Worm (Caenorhabditis elegans) whole organism, mixed stage, embryonic: Measurements from ENCODE around the gene T01C3.11.

Source experiments
- M03D4.4 ChIP-seq: sonication (generic microtip); optimal IDR thresholded peaks from 2 replicates; lab custom pipeline; 2017; ENCODE audit warnings: mild to moderate bottlenecking, missing genetic modification characterization, missing compliant biosample characterization
- bed-3 ChIP-seq: fragments of 200-800 bp; sonication (Bioruptor generic); optimal IDR thresholded peaks from 3 replicates; lab custom pipeline; 2018; ENCODE audit warnings: mild to moderate bottlenecking, missing genetic modification characterization, moderate library complexity, missing compliant biosample characterization
- blmp-1 ChIP-seq: fragments of 150-350 bp; optimal IDR thresholded peaks from 2 replicates; lab custom pipeline; 2014; ENCODE audit warnings: missing biosample characterization, missing genetic modification characterization
- ceh-39 ChIP-seq: fragments of 150-350 bp; optimal IDR thresholded peaks from 2 replicates; lab custom pipeline; 2014; ENCODE audit warnings: missing biosample characterization, missing genetic modification characterization
- ceh-43 ChIP-seq: fragments of 200-800 bp; sonication (Bioruptor generic); optimal IDR thresholded peaks from 2 replicates; lab custom pipeline; 2018; ENCODE audit warnings: mild to moderate bottlenecking, missing genetic modification characterization, moderate library complexity, missing compliant biosample characterization
- ceh-83 ChIP-seq: fragments of 200-800 bp; sonication (Bioruptor generic); optimal IDR thresholded peaks from 2 replicates; lab custom pipeline; 2018; ENCODE audit warnings: mild to moderate bottlenecking, missing genetic modification characterization, missing compliant biosample characterization
- ces-1 ChIP-seq: fragments of 150-350 bp; optimal IDR thresholded peaks from 2 replicates; lab custom pipeline; 2014; ENCODE audit warnings: missing biosample characterization, missing genetic modification reagents, missing genetic modification characterization
- cnd-1 ChIP-seq: fragments of 200-800 bp; sonication (Bioruptor generic); optimal IDR thresholded peaks from 2 replicates; lab custom pipeline; 2018; ENCODE audit warnings: mild to moderate bottlenecking, missing genetic modification characterization, missing compliant biosample characterization
- drap-1 ChIP-seq: fragments of 200-800 bp; sonication (Bioruptor generic); optimal IDR thresholded peaks from 3 replicates; lab custom pipeline; 2018; ENCODE audit warnings: mild to moderate bottlenecking, missing genetic modification characterization, missing compliant biosample characterization
- elt-1 ChIP-seq: sonication (generic microtip); optimal IDR thresholded peaks from 2 replicates; lab custom pipeline; 2017; ENCODE audit warnings: missing genetic modification characterization, mild to moderate bottlenecking, missing compliant biosample characterization, antibody characterized with exemption, moderate library complexity, borderline replicate concordance; ENCODE audit not compliant: insufficient read depth
- elt-3 ChIP-seq: fragments of 150-350 bp; optimal IDR thresholded peaks from 2 replicates; lab custom pipeline; 2014; ENCODE audit warnings: missing biosample characterization, missing genetic modification characterization
- flh-1 ChIP-seq: fragments of 200-800 bp; sonication (Bioruptor generic); optimal IDR thresholded peaks from 2 replicates; lab custom pipeline; 2018; ENCODE audit warnings: mild to moderate bottlenecking, missing genetic modification characterization, moderate library complexity, missing compliant biosample characterization
- ham-2 ChIP-seq: fragments of 200-800 bp; sonication (Bioruptor generic); optimal IDR thresholded peaks from 2 replicates; lab custom pipeline; 2018; ENCODE audit warnings: mild to moderate bottlenecking, missing genetic modification characterization, missing compliant biosample characterization
- hlh-1 ChIP-seq: fragments of 150-350 bp; optimal IDR thresholded peaks from 2 replicates; lab custom pipeline; 2014; ENCODE audit warnings: missing biosample characterization, missing genetic modification reagents, missing genetic modification characterization
- lin-13 ChIP-seq: fragments of 150-350 bp; optimal IDR thresholded peaks from 2 replicates; lab custom pipeline; 2014; ENCODE audit warnings: missing biosample characterization, missing genetic modification characterization
- lin-32 ChIP-seq: fragments of 200-800 bp; sonication (Bioruptor generic); optimal IDR thresholded peaks from 2 replicates; lab custom pipeline; 2018; ENCODE audit warnings: mild to moderate bottlenecking, missing genetic modification characterization, missing compliant biosample characterization
- lsy-2 ChIP-seq: fragments of 150-350 bp; optimal IDR thresholded peaks from 2 replicates; lab custom pipeline; 2014; ENCODE audit warnings: missing biosample characterization, missing genetic modification characterization
- mab-5 ChIP-seq: fragments of 150-350 bp; optimal IDR thresholded peaks from 2 replicates; lab custom pipeline; 2014; ENCODE audit warnings: missing biosample characterization, missing genetic modification characterization
- mep-1 ChIP-seq: fragments of 150-350 bp; optimal IDR thresholded peaks from 2 replicates; lab custom pipeline; 2017; ENCODE audit warnings: missing biosample characterization, missing genetic modification reagents, missing genetic modification characterization, inconsistent platforms
- mls-2 ChIP-seq: sonication (generic microtip); optimal IDR thresholded peaks from 2 replicates; lab custom pipeline; 2016; ENCODE audit warnings: mild to moderate bottlenecking, missing genetic modification characterization, moderate library complexity, missing compliant biosample characterization
- nhr-12 ChIP-seq: fragments of 150-350 bp; optimal IDR thresholded peaks from 2 replicates; lab custom pipeline; 2014; ENCODE audit warnings: missing biosample characterization, missing genetic modification characterization
- nhr-2 ChIP-seq: fragments of 150-350 bp; optimal IDR thresholded peaks from 2 replicates; lab custom pipeline; 2014; ENCODE audit warnings: missing biosample characterization, missing genetic modification characterization
- nhr-237 ChIP-seq: fragments of 150-350 bp; optimal IDR thresholded peaks from 2 replicates; lab custom pipeline; 2014; ENCODE audit warnings: missing biosample characterization, missing genetic modification characterization
- nhr-28 ChIP-seq: fragments of 150-350 bp; optimal IDR thresholded peaks from 2 replicates; lab custom pipeline; 2014; ENCODE audit warnings: missing biosample characterization, missing genetic modification characterization
- nhr-76 ChIP-seq: sonication (generic microtip); optimal IDR thresholded peaks from 2 replicates; lab custom pipeline; 2017; ENCODE audit warnings: missing biosample characterization, missing genetic modification characterization
- pha-4 ChIP-seq: fragments of 150-350 bp; optimal IDR thresholded peaks from 2 replicates; lab custom pipeline; 2018; ENCODE audit warnings: missing biosample characterization, missing genetic modification reagents, missing genetic modification characterization
- sem-2 ChIP-seq: fragments of 200-800 bp; sonication (Bioruptor generic); optimal IDR thresholded peaks from 2 replicates; lab custom pipeline; 2018; ENCODE audit warnings: mild to moderate bottlenecking, missing genetic modification characterization, missing compliant biosample characterization
- snpc-4 ChIP-seq: fragments of 150-350 bp; optimal IDR thresholded peaks from 2 replicates; lab custom pipeline; 2014; ENCODE audit warnings: missing biosample characterization, missing genetic modification characterization
- sptf-1 ChIP-seq: sonication (generic microtip); optimal IDR thresholded peaks from 2 replicates; lab custom pipeline; 2017; ENCODE audit warnings: mild to moderate bottlenecking, missing genetic modification characterization, moderate library complexity, missing compliant biosample characterization
- tbx-8 ChIP-seq: fragments of 200-800 bp; sonication (Bioruptor generic); optimal IDR thresholded peaks from 2 replicates; lab custom pipeline; 2018; ENCODE audit warnings: mild to moderate bottlenecking, missing genetic modification characterization, moderate library complexity, missing compliant biosample characterization
- unc-120 ChIP-seq: sonication (generic microtip); optimal IDR thresholded peaks from 2 replicates; lab custom pipeline; 2017; ENCODE audit warnings: missing genetic modification characterization, missing compliant biosample characterization; ENCODE audit not compliant: poor library complexity, severe bottlenecking
- unc-39 ChIP-seq: fragments of 150-350 bp; optimal IDR thresholded peaks from 2 replicates; lab custom pipeline; 2014; ENCODE audit warnings: missing biosample characterization, missing genetic modification characterization
- unc-62 ChIP-seq: fragments of 150-350 bp; optimal IDR thresholded peaks from 2 replicates; lab custom pipeline; 2014; ENCODE audit warnings: missing biosample characterization, missing genetic modification reagents, missing genetic modification characterization
- zip-8 ChIP-seq: fragments of 150-350 bp; optimal IDR thresholded peaks from 2 replicates; lab custom pipeline; 2014; ENCODE audit warnings: missing biosample characterization, missing genetic modification characterization
- ztf-11 ChIP-seq: fragments of 150-350 bp; optimal IDR thresholded peaks from 2 replicates; lab custom pipeline; 2014; ENCODE audit warnings: missing biosample characterization, missing genetic modification characterization

The T01C3.11 gene

DNA sequence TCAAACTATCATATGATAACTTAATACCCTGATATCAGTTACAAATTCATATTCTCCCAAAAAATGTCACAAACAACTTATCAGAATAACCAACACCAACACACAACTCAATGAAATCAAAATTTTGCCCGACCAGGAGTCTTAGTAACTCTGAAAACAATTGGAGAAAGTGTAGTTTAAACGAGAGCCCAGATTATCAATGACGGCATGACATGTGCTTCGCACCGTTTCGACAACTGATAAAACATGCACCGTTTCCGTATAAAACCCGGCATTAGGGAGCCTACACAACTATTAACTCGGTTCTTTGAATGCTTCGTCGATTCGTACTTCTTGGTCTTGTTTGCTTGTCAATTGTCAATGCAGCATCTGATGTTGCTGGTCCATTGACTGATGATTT is 5.7 kb upstream of the T01C3.11 start, which contains the start of gene fil-1:
Gene fil-1, plus strand, starts transcription at position 219 of the 400 bp plus-strand sequence.
- TF ChIP-seq ztf-11 (no peak), unc-39 (tag; lab: Kevin White, UChicago) (no peak), mab-5 (tag; lab: Kevin White, UChicago) (no peak), sptf-1 (no peak)

DNA sequence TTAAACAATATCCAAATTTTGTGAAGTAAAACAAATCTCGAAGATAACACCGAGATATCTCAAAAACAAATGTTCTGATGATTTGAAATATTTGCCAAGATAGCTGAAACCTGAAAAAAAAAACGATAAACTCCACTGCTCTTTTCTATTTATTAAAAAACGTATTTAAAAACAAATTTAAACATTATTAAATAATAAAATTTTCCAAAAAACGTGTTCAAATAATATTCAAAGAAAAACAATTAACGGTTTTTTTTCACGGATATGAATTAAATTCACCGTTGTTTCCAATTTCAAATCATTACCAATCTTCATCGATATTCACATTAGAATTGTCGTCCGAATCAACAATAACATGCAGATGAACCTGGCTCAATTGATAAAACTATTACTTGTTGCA is 3.1 kb upstream of the T01C3.11 start, which contains the start of gene irld-14:
Gene irld-14, plus strand, starts transcription at position 301 of the 400 bp plus-strand sequence.
- TF ChIP-seq unc-120 (no peak), lsy-2 (tag; lab: Kevin White, UChicago) (no peak), M03D4.4 (tag; lab: Kevin White, UChicago) (no peak), blmp-1 (no peak), lin-13 (tag; lab: Kevin White, UChicago) (no peak), ceh-43 (no peak), cnd-1 (tag; lab: Kevin White, UChicago) (no peak), nhr-12 (no peak), ztf-11 (no peak), drap-1 (GFP tag; lab: Kevin White, UChicago) (no peak), zip-8 (tag; lab: Kevin White, UChicago) (no peak), elt-3 (no peak), mls-2 (tag; lab: Kevin White, UChicago) (no peak), flh-1 (no peak), ham-2 (GFP tag; lab: Kevin White, UChicago) (no peak), ceh-83 (GFP tag; lab: Kevin White, UChicago) (no peak)
- TF ChIP-seq, all 35 proteins: peak for 0

DNA sequence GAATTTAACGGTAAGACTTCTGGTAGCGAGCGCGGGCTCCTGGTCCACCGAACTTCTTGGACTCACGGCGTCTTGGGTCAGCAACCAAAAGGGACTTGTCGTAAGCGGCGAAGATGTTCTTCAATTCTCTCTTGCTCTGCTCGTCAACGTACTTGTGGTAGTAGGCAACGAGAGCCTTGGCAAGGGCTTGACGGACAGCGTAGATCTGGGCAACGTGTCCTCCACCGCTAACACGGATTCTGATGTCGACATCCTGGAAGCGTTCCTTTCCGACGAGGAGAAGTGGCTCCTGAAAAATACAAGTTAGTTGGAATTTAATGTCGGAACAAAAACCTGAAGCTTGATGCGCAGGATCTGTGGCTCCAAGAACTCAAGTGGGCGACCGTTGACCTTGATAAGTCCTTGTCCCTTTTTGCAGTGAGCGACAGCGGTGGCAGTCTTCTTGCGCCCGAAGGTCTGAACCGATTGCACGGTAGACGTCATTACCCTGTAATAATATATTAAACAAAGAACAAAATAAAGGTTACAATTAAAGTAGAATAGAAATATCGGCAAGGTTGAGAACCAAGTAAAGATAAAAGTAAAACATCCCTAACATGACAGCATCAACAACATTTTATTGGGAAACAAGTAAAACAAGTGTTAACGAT is 845 bp downstream of the T01C3.11 start, which contains the start of gene rps-16:
Gene rps-16, minus strand, starts transcription at position 487 of the 650 bp plus-strand sequence.
- TF ChIP-seq zip-8 (tag; lab: Kevin White, UChicago), result no peak
- no peak for TF ChIP-seq lin-13 (tag; lab: Kevin White, UChicago)
- TF ChIP-seq, all 35 proteins: peak for 0

DNA sequence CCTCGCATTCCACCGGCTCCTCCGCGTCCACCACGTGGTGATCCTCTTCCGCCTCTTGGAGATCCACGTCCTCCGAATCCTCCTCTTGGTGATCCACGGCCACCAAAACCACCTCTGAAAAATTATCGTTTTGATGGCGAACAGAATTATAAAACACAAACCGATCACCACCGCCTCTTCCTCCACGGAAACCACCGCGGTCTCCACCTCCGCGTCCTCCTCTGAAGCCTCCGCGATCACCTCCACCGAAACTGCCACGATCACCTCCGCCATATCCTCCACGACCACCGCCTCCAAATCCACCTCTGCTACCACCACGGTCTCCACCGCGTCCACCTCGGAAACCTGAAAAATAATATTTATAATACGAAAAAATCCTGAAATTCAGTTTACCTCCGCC is 2.2 kb downstream of the T01C3.11 start:
- no peak for TF ChIP-seq ham-2 (GFP tag; lab: Kevin White, UChicago)
- TF ChIP-seq drap-1 (GFP tag; lab: Kevin White, UChicago), result peak; percentile 6
- no peak for TF ChIP-seq hlh-1
- TF ChIP-seq ceh-43, result no peak
- TF ChIP-seq pha-4 (tag; lab: Kevin White, UChicago), result no peak
- TF ChIP-seq sem-2, result no peak
- TF ChIP-seq elt-3, result no peak
- TF ChIP-seq unc-62, result no peak

DNA sequence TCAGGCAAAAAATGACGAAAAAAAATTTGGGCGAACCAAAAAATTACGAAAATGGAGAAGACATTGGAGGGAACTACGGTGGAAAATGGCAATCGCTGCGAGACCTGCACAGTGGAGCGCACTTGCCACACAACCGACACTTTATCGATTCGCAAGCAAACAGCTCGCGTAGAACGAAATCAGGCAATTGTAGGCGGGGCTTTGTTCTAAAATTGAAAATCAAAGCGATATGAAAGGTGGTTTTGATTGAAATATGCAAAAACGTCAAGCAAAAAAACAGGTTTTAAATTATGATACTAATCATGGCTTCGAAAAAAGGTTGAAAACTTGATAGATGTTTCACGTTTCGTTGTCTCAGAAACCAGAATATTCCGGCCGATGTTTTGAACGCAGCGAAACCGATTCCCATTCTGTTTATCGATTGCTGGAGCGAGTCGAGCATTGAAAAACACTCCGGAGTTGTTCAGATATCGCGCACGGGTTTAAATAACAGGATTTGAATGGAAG is 2.9 kb downstream of the T01C3.11 start, which contains the start of the genes fib-1 and mut-15:
Gene fib-1, minus strand, starts transcription at position 40 of the 507 bp plus-strand sequence.
Gene mut-15, plus strand, starts transcription at position 360 of the 507 bp plus-strand sequence.
- TF ChIP-seq pha-4 (tag; lab: Kevin White, UChicago) (peak; percentile 83), sptf-1 (peak; percentile 86), nhr-12 (no peak), elt-1 (no peak), nhr-2 (tag; lab: Kevin White, UChicago) (peak; percentile 37), snpc-4 (tag; lab: Kevin White, UChicago) (no peak), cnd-1 (tag; lab: Kevin White, UChicago) (peak; percentile 40), hlh-1 (no peak), mls-2 (tag; lab: Kevin White, UChicago) (peak; percentile 80), ham-2 (GFP tag; lab: Kevin White, UChicago) (peak; percentile 15), unc-120 (peak; percentile 94), flh-1 (no peak), tbx-8 (GFP tag; lab: Kevin White, UChicago) (peak; percentile 21), unc-39 (tag; lab: Kevin White, UChicago) (no peak), mep-1 (tag; lab: Kevin White, UChicago) (peak; percentile 95), ces-1 (no peak), lin-32 (GFP tag; lab: Kevin White, UChicago) (no peak), nhr-28 (tag; lab: Kevin White, UChicago) (peak; percentile 9), ceh-43 (no peak), nhr-76 (tag; lab: Kevin White, UChicago) (no peak), elt-3 (peak; percentile 11), nhr-237 (tag; lab: Kevin White, UChicago) (peak; percentile 93), lsy-2 (tag; lab: Kevin White, UChicago) (peak; percentile 95), ztf-11 (no peak), blmp-1 (no peak), mab-5 (tag; lab: Kevin White, UChicago) (no peak), bed-3 (peak; percentile 32), lin-13 (tag; lab: Kevin White, UChicago) (peak; percentile 93), M03D4.4 (tag; lab: Kevin White, UChicago) (no peak), drap-1 (GFP tag; lab: Kevin White, UChicago) (peak; percentile 92), ceh-39 (tag; lab: Kevin White, UChicago) (peak; percentile 96), ceh-83 (GFP tag; lab: Kevin White, UChicago) (peak; percentile 51), zip-8 (tag; lab: Kevin White, UChicago) (no peak), sem-2 (no peak), unc-62 (peak; percentile 4)
